Worm (Caenorhabditis elegans) whole organism, L2 larva: ENCODE data around the gene F55F1.2.

Experiments
- C34F6.9 ChIP-seq: fragments of 150-350 bp; optimal IDR thresholded peaks from 2 replicates; lab custom pipeline; 2014; ENCODE audit warnings: missing biosample characterization, missing genetic modification characterization
- F13H6.1 ChIP-seq: sonication (generic microtip); optimal IDR thresholded peaks from 2 replicates; lab custom pipeline; 2016; ENCODE audit warnings: missing genetic modification characterization, missing compliant biosample characterization
- R02D3.7 ChIP-seq: fragments of 150-350 bp; optimal IDR thresholded peaks from 2 replicates; lab custom pipeline; 2014; ENCODE audit warnings: missing biosample characterization, missing genetic modification characterization
- Y55F3AM.14 ChIP-seq: fragments of 200-800 bp; sonication (Bioruptor generic); optimal IDR thresholded peaks from 2 replicates; lab custom pipeline; 2018; ENCODE audit warnings: mild to moderate bottlenecking, missing genetic modification characterization, missing compliant biosample characterization
- ZK546.5 ChIP-seq: sonication (generic microtip); optimal IDR thresholded peaks from 2 replicates; lab custom pipeline; 2017; ENCODE audit warnings: missing biosample characterization, missing genetic modification characterization
- alr-1 ChIP-seq: fragments of 150-350 bp; optimal IDR thresholded peaks from 2 replicates; lab custom pipeline; 2014; ENCODE audit warnings: missing biosample characterization, missing genetic modification characterization
- aly-2 ChIP-seq: fragments of 150-350 bp; optimal IDR thresholded peaks from 2 replicates; lab custom pipeline; 2014; ENCODE audit warnings: missing biosample characterization, missing genetic modification characterization
- ama-1 ChIP-seq: fragments of 150-350 bp; optimal IDR thresholded peaks from 2 replicates; lab custom pipeline; 2018; ENCODE audit warnings: inconsistent platforms
- blmp-1 ChIP-seq: sonication (generic microtip); optimal IDR thresholded peaks from 2 replicates; lab custom pipeline; 2017; ENCODE audit warnings: missing genetic modification characterization, mild to moderate bottlenecking, missing compliant biosample characterization, antibody characterized with exemption, moderate library complexity; ENCODE audit not compliant: insufficient read depth
- ceh-16 ChIP-seq: fragments of 150-350 bp; optimal IDR thresholded peaks from 2 replicates; lab custom pipeline; 2014; ENCODE audit warnings: missing biosample characterization, missing genetic modification characterization
- ceh-82 ChIP-seq: fragments of 150-350 bp; optimal IDR thresholded peaks from 2 replicates; lab custom pipeline; 2014; ENCODE audit warnings: missing biosample characterization, missing genetic modification characterization
- crh-2 ChIP-seq: sonication (generic microtip); optimal IDR thresholded peaks from 2 replicates; lab custom pipeline; 2017; ENCODE audit warnings: missing biosample characterization, missing genetic modification characterization
- dmd-4 ChIP-seq: sonication (generic microtip); optimal IDR thresholded peaks from 2 replicates; lab custom pipeline; 2017; ENCODE audit warnings: missing biosample characterization, missing genetic modification characterization
- egl-27 ChIP-seq: sonication (generic microtip); optimal IDR thresholded peaks from 3 replicates; lab custom pipeline; 2017; ENCODE audit warnings: missing biosample characterization, missing genetic modification reagents, missing genetic modification characterization
- elt-1 ChIP-seq: fragments of 150-350 bp; optimal IDR thresholded peaks from 2 replicates; lab custom pipeline; 2014; ENCODE audit warnings: missing biosample characterization, missing genetic modification characterization
- elt-3 ChIP-seq: sonication (generic microtip); optimal IDR thresholded peaks from 2 replicates; lab custom pipeline; 2017; ENCODE audit warnings: missing biosample characterization, missing genetic modification characterization
- fos-1 ChIP-seq: fragments of 150-350 bp; optimal IDR thresholded peaks from 2 replicates; lab custom pipeline; 2014; ENCODE audit warnings: missing biosample characterization, missing genetic modification characterization
- gmeb-1 ChIP-seq: fragments of 150-350 bp; optimal IDR thresholded peaks from 2 replicates; lab custom pipeline; 2014; ENCODE audit warnings: missing biosample characterization, missing genetic modification characterization
- lin-11 ChIP-seq: fragments of 150-350 bp; sonication (generic microtip); optimal IDR thresholded peaks from 2 replicates; lab custom pipeline; 2014; ENCODE audit warnings: missing biosample characterization, missing genetic modification characterization, inconsistent platforms, mixed read lengths
- lin-13 ChIP-seq: fragments of 150-350 bp; optimal IDR thresholded peaks from 2 replicates; lab custom pipeline; 2014; ENCODE audit warnings: missing biosample characterization, missing genetic modification reagents, missing genetic modification characterization
- lin-39 ChIP-seq: fragments of 150-350 bp; optimal IDR thresholded peaks from 2 replicates; lab custom pipeline; 2014; ENCODE audit warnings: missing biosample characterization, missing genetic modification reagents, missing genetic modification characterization
- lsy-2 ChIP-seq, 2 experiments: fragments of 150-350 bp in 1 of 2; sonication (generic microtip) in 1 of 2; optimal IDR thresholded peaks; 2 replicates each; lab custom pipeline; 2014 to 2017; ENCODE audit warnings: missing biosample characterization in 2 of 2, missing genetic modification characterization in 2 of 2
- mab-5 ChIP-seq: fragments of 150-350 bp; optimal IDR thresholded peaks from 2 replicates; lab custom pipeline; 2014; ENCODE audit warnings: missing biosample characterization, missing genetic modification characterization
- mbf-1 ChIP-seq: sonication (generic microtip); optimal IDR thresholded peaks from 2 replicates; lab custom pipeline; 2017; ENCODE audit warnings: missing biosample characterization, missing genetic modification characterization
- mdl-1 ChIP-seq, 2 experiments: fragments of 150-350 bp in 1 of 2; sonication (generic microtip) in 1 of 2; optimal IDR thresholded peaks; 2 replicates each; lab custom pipeline; 2017; ENCODE audit warnings: missing biosample characterization in 2 of 2, missing genetic modification characterization in 2 of 2
- nhr-10 ChIP-seq: sonication (generic microtip); optimal IDR thresholded peaks from 2 replicates; lab custom pipeline; 2017; ENCODE audit warnings: missing biosample characterization, missing genetic modification characterization
- nhr-11 ChIP-seq: fragments of 150-350 bp; optimal IDR thresholded peaks from 2 replicates; lab custom pipeline; 2014; ENCODE audit warnings: missing biosample characterization, missing genetic modification characterization
- nhr-12 ChIP-seq: fragments of 150-350 bp; optimal IDR thresholded peaks from 2 replicates; lab custom pipeline; 2014; ENCODE audit warnings: missing biosample characterization, missing genetic modification characterization
- nhr-129 ChIP-seq: fragments of 150-350 bp; optimal IDR thresholded peaks from 2 replicates; lab custom pipeline; 2014; ENCODE audit warnings: missing biosample characterization, missing genetic modification characterization
- nhr-21 ChIP-seq: fragments of 150-350 bp; optimal IDR thresholded peaks from 2 replicates; lab custom pipeline; 2014; ENCODE audit warnings: missing biosample characterization, missing genetic modification characterization
- nhr-23 ChIP-seq: fragments of 150-350 bp; optimal IDR thresholded peaks from 2 replicates; lab custom pipeline; 2014; ENCODE audit warnings: missing biosample characterization, missing genetic modification reagents, missing genetic modification characterization
- nhr-237 ChIP-seq: fragments of 150-350 bp; optimal IDR thresholded peaks from 2 replicates; lab custom pipeline; 2014; ENCODE audit warnings: missing biosample characterization, missing genetic modification characterization
- nhr-25 ChIP-seq: fragments of 150-350 bp; sonication (generic microtip); optimal IDR thresholded peaks from 3 replicates; lab custom pipeline; 2014; ENCODE audit warnings: missing biosample characterization, missing genetic modification characterization
- nhr-6 ChIP-seq: fragments of 150-350 bp; optimal IDR thresholded peaks from 2 replicates; lab custom pipeline; 2014; ENCODE audit warnings: missing biosample characterization, missing genetic modification characterization
- nhr-77 ChIP-seq: fragments of 150-350 bp; optimal IDR thresholded peaks from 2 replicates; lab custom pipeline; 2014; ENCODE audit warnings: missing biosample characterization, missing genetic modification characterization
- peb-1 ChIP-seq: fragments of 150-350 bp; optimal IDR thresholded peaks from 2 replicates; lab custom pipeline; 2014; ENCODE audit warnings: missing biosample characterization, missing genetic modification characterization
- sem-4 ChIP-seq: fragments of 150-350 bp; optimal IDR thresholded peaks from 2 replicates; lab custom pipeline; 2014; ENCODE audit warnings: missing biosample characterization, missing genetic modification reagents, missing genetic modification characterization
- skn-1 ChIP-seq: sonication (generic microtip); optimal IDR thresholded peaks from 2 replicates; lab custom pipeline; 2017; ENCODE audit warnings: missing biosample characterization, missing genetic modification characterization
- sma-3 ChIP-seq: sonication (generic microtip); optimal IDR thresholded peaks from 2 replicates; lab custom pipeline; 2016; ENCODE audit warnings: missing genetic modification reagents, missing genetic modification characterization, missing compliant biosample characterization
- sma-9 ChIP-seq, 2 experiments: fragments of 150-350 bp in 1 of 2; sonication (generic microtip) in 1 of 2; optimal IDR thresholded peaks; 2 replicates each; lab custom pipeline; 2014 to 2016; ENCODE audit warnings: missing genetic modification characterization in 2 of 2, mild to moderate bottlenecking in 1 of 2, missing biosample characterization in 1 of 2, missing compliant biosample characterization in 1 of 2, missing genetic modification reagents in 1 of 2, moderate library complexity in 1 of 2
- snpc-4 ChIP-seq: fragments of 150-350 bp; optimal IDR thresholded peaks from 2 replicates; lab custom pipeline; 2014; ENCODE audit warnings: missing biosample characterization, missing genetic modification characterization
- unc-39 ChIP-seq: fragments of 150-350 bp; optimal IDR thresholded peaks from 2 replicates; lab custom pipeline; 2014; ENCODE audit warnings: missing biosample characterization, missing genetic modification characterization
- unc-55 ChIP-seq: fragments of 150-350 bp; sonication (generic microtip); optimal IDR thresholded peaks from 3 replicates; lab custom pipeline; 2014; ENCODE audit warnings: missing biosample characterization, missing genetic modification reagents, missing genetic modification characterization
- unc-62 ChIP-seq: fragments of 150-350 bp; optimal IDR thresholded peaks from 2 replicates; lab custom pipeline; 2014; ENCODE audit warnings: missing biosample characterization, missing genetic modification reagents, missing genetic modification characterization
- zag-1 ChIP-seq: fragments of 150-350 bp; optimal IDR thresholded peaks from 2 replicates; lab custom pipeline; 2014; ENCODE audit warnings: missing biosample characterization, missing genetic modification characterization
- ztf-1 ChIP-seq: fragments of 200-800 bp; sonication (Bioruptor generic); conservative IDR thresholded peaks from 2 replicates; pipeline ENCODE4 v1.3.6; 2022; ENCODE audit warnings: missing genetic modification characterization, missing compliant biosample characterization
- ztf-11 ChIP-seq: sonication (generic microtip); optimal IDR thresholded peaks from 2 replicates; lab custom pipeline; 2017; ENCODE audit warnings: missing biosample characterization, missing genetic modification characterization
- ztf-4 ChIP-seq: fragments of 150-350 bp; optimal IDR thresholded peaks from 2 replicates; lab custom pipeline; 2014; ENCODE audit warnings: missing biosample characterization, missing genetic modification characterization

F55F1.2 gene

ce11 chrX:2809611-2810010 is 39.8 kb upstream of the F55F1.2 start, which contains the start of gene C14A11.9 (continued):
- TF ChIP-seq nhr-25 (tag; lab: Kevin White, UChicago) (peak; percentile 78), egl-27 (peak; percentile 92), nhr-77 (tag; lab: Kevin White, UChicago) (no peak)

- TF ChIP-seq lin-39 (no peak), sma-3 (GFP tag; lab: Kevin White, UChicago) (no peak), R02D3.7 (tag; lab: Kevin White, UChicago) (no peak), ZK546.5 (tag; lab: Kevin White, UChicago) (no peak), skn-1 (tag; lab: Kevin White, UChicago) (no peak), ama-1 (lab: Kevin White, UChicago) (no peak), ceh-82 (tag; lab: Kevin White, UChicago) (no peak), crh-2 (tag; lab: Kevin White, UChicago) (peak; percentile 26), nhr-77 (tag; lab: Kevin White, UChicago) (no peak), nhr-12 (tag; lab: Kevin White, UChicago) (no peak), mbf-1 (tag; lab: Kevin White, UChicago) (no peak), lsy-2 (tag; optimal IDR thresholded peaks at IDR 0.05; lab: Kevin White, UChicago) (peak in 1 of 2 experiments; percentile 22), unc-62 (GFP tag; lab: Kevin White, UChicago) (no peak), nhr-25 (tag; lab: Kevin White, UChicago) (no peak), nhr-11 (tag; lab: Kevin White, UChicago) (no peak), mdl-1 (tag; optimal IDR thresholded peaks at IDR 0.05; lab: Kevin White, UChicago) (peak in 1 of 2 experiments; percentile 57), sma-9 (GFP tag; optimal IDR thresholded peaks at IDR 0.05; lab: Kevin White, UChicago) (no peak), sma-9 (tag; optimal IDR thresholded peaks at IDR 0.05; lab: Kevin White, UChicago) (no peak), ztf-11 (tag; lab: Kevin White, UChicago) (no peak), alr-1 (tag; lab: Kevin White, UChicago) (no peak), C34F6.9 (peak; percentile 56), egl-27 (no peak), unc-55 (GFP tag; lab: Kevin White, UChicago) (peak; percentile 49), dmd-4 (tag; lab: Kevin White, UChicago) (no peak), nhr-10 (no peak), nhr-23 (no peak), nhr-21 (tag; lab: Kevin White, UChicago) (no peak), ztf-4 (no peak), blmp-1 (tag; lab: Kevin White, UChicago) (no peak), snpc-4 (tag; lab: Kevin White, UChicago) (no peak), mab-5 (tag; lab: Kevin White, UChicago) (no peak), peb-1 (no peak), F13H6.1 (tag; lab: Kevin White, UChicago) (no peak), ztf-1 (no peak), nhr-237 (tag; lab: Kevin White, UChicago) (no peak), zag-1 (tag; lab: Kevin White, UChicago) (no peak), unc-39 (tag; lab: Kevin White, UChicago) (no peak), nhr-129 (tag; lab: Kevin White, UChicago) (peak; percentile 32), sem-4 (tag; lab: Kevin White, UChicago) (no peak), Y55F3AM.14 (GFP tag; lab: Kevin White, UChicago) (no peak), gmeb-1 (tag; lab: Kevin White, UChicago) (no peak), lin-13 (no peak), lin-11 (peak; percentile 61), nhr-6 (tag; lab: Kevin White, UChicago) (no peak), fos-1 (tag; lab: Kevin White, UChicago) (no peak), aly-2 (no peak), elt-1 (tag; lab: Kevin White, UChicago) (no peak), ceh-16 (tag; lab: Kevin White, UChicago) (no peak), elt-3 (tag; lab: Kevin White, UChicago) (no peak)
Measured at ce11 chrX:2807390-2807789, 37.5 kb upstream of the F55F1.2 start, which contains the start of gene C14A11.5. Gene C14A11.5 (minus strand): TSS chrX:2807528.
